Worm (Caenorhabditis elegans) whole organism, young adult: Measurements from ENCODE around the gene arrd-3.

Experiments
- C06A6.2 ChIP-seq: fragments of 200-800 bp; sonication (Bioruptor generic); conservative IDR thresholded peaks from 2 replicates; pipeline ENCODE4 v1.3.6; 2022; ENCODE audit warnings: missing genetic modification characterization, missing compliant biosample characterization
- D2030.7 ChIP-seq: fragments of 200-800 bp; sonication (Bioruptor generic); IDR thresholded peaks from 2 replicates; pipeline ENCODE4 v1.3.6; 2022; ENCODE audit warnings: missing genetic modification reagents, missing genetic modification characterization, missing compliant biosample characterization
- F22D6.2 ChIP-seq: sonication (generic microtip); optimal IDR thresholded peaks from 2 replicates; lab custom pipeline; 2016; ENCODE audit warnings: mild to moderate bottlenecking, missing genetic modification characterization, missing compliant biosample characterization
- F39B2.1 ChIP-seq: fragments of 200-800 bp; sonication (Bioruptor generic); IDR thresholded peaks from 2 replicates; pipeline ENCODE4 v1.3.6; 2022; ENCODE audit warnings: missing genetic modification reagents, missing genetic modification characterization, missing compliant biosample characterization
- F55B11.4 ChIP-seq: sonication (generic microtip); optimal IDR thresholded peaks from 2 replicates; lab custom pipeline; 2016; ENCODE audit warnings: missing compliant biosample characterization, missing genetic modification characterization, borderline replicate concordance; ENCODE audit not compliant: insufficient read depth
- F57C9.4 ChIP-seq: sonication (generic microtip); optimal IDR thresholded peaks from 2 replicates; lab custom pipeline; 2017; ENCODE audit warnings: mild to moderate bottlenecking, missing genetic modification characterization, missing compliant biosample characterization
- T07F8.4 ChIP-seq: sonication (generic microtip); optimal IDR thresholded peaks from 2 replicates; lab custom pipeline; 2016; ENCODE audit warnings: mild to moderate bottlenecking, missing genetic modification characterization, moderate library complexity, missing compliant biosample characterization
- T26A5.8 ChIP-seq: sonication (generic microtip); optimal IDR thresholded peaks from 2 replicates; lab custom pipeline; 2016; ENCODE audit warnings: missing genetic modification characterization, missing compliant biosample characterization
- Y53F4B.3 ChIP-seq: fragments of 200-800 bp; sonication (Bioruptor generic); IDR thresholded peaks from 2 replicates; pipeline ENCODE4 v1.3.6; 2022; ENCODE audit warnings: missing genetic modification reagents, missing genetic modification characterization, missing compliant biosample characterization
- Y67H2A.10 ChIP-seq: fragments of 200-800 bp; sonication (Bioruptor generic); conservative IDR thresholded peaks from 2 replicates; pipeline ENCODE4 v1.3.6; 2022; ENCODE audit warnings: missing genetic modification reagents, missing genetic modification characterization, missing compliant biosample characterization
- Y79H2A.3 ChIP-seq: fragments of 200-800 bp; sonication (Bioruptor generic); conservative IDR thresholded peaks from 2 replicates; pipeline ENCODE4 v1.3.6; 2022; ENCODE audit warnings: missing genetic modification reagents, missing genetic modification characterization, missing compliant biosample characterization
- Y95B8A.8 ChIP-seq: fragments of 200-800 bp; sonication (Bioruptor generic); IDR thresholded peaks from 2 replicates; pipeline ENCODE4 v1.3.6; 2022; ENCODE audit warnings: missing genetic modification reagents, missing genetic modification characterization, missing compliant biosample characterization
- athp-1 ChIP-seq: sonication (generic microtip); optimal IDR thresholded peaks from 2 replicates; lab custom pipeline; 2017; ENCODE audit warnings: mild to moderate bottlenecking, missing genetic modification characterization, missing compliant biosample characterization
- attf-6 ChIP-seq: fragments of 200-800 bp; sonication (Bioruptor generic); IDR thresholded peaks from 2 replicates; pipeline ENCODE4 v1.3.6; 2022; ENCODE audit warnings: missing genetic modification reagents, missing genetic modification characterization, missing compliant biosample characterization
- cebp-2 ChIP-seq: fragments of 200-800 bp; sonication (Bioruptor generic); IDR thresholded peaks from 2 replicates; pipeline ENCODE4 v1.3.6; 2022; ENCODE audit warnings: missing genetic modification characterization, missing compliant biosample characterization
- ceh-40 ChIP-seq: fragments of 200-800 bp; sonication (Bioruptor generic); IDR thresholded peaks from 2 replicates; pipeline ENCODE4 v1.3.6; 2022; ENCODE audit warnings: missing genetic modification characterization, missing compliant biosample characterization
- egl-18 ChIP-seq: fragments of 200-800 bp; sonication (Bioruptor generic); IDR thresholded peaks from 2 replicates; pipeline ENCODE4 v1.3.6; 2022; ENCODE audit warnings: missing genetic modification reagents, missing genetic modification characterization, missing compliant biosample characterization
- egrh-3 ChIP-seq: fragments of 200-800 bp; sonication (Bioruptor generic); IDR thresholded peaks from 2 replicates; pipeline ENCODE4 v1.3.6; 2022; ENCODE audit warnings: missing genetic modification reagents, missing genetic modification characterization, missing compliant biosample characterization
- ekl-4 ChIP-seq: fragments of 200-800 bp; sonication (Bioruptor generic); IDR thresholded peaks from 2 replicates; pipeline ENCODE4 v1.3.6; 2022; ENCODE audit warnings: missing genetic modification reagents, missing genetic modification characterization, missing compliant biosample characterization
- him-1 ChIP-seq: sonication (generic microtip); optimal IDR thresholded peaks from 2 replicates; lab custom pipeline; 2016; ENCODE audit warnings: missing genotype, missing genetic modification reagents, missing genetic modification characterization, missing compliant biosample characterization
- hmg-20 ChIP-seq: fragments of 200-800 bp; sonication (Bioruptor generic); IDR thresholded peaks from 2 replicates; pipeline ENCODE4 v1.3.6; 2022; ENCODE audit warnings: missing genetic modification reagents, missing genetic modification characterization, missing compliant biosample characterization
- hrde-1 ChIP-seq: sonication (generic microtip); optimal IDR thresholded peaks from 2 replicates; lab custom pipeline; 2016; ENCODE audit warnings: missing genetic modification characterization, mild to moderate bottlenecking, missing compliant biosample characterization, moderate library complexity, missing genotype, missing genetic modification reagents, borderline replicate concordance
- madf-10 ChIP-seq: sonication (generic microtip); optimal IDR thresholded peaks from 2 replicates; lab custom pipeline; 2016; ENCODE audit warnings: mild to moderate bottlenecking, missing genetic modification characterization, missing compliant biosample characterization
- mcd-1 ChIP-seq: fragments of 200-800 bp; sonication (Bioruptor generic); IDR thresholded peaks from 2 replicates; pipeline ENCODE4 v1.3.6; 2022; ENCODE audit warnings: missing genetic modification reagents, missing genetic modification characterization, missing compliant biosample characterization
- nhr-120 ChIP-seq: fragments of 200-800 bp; sonication (Bioruptor generic); IDR thresholded peaks from 2 replicates; pipeline ENCODE4 v1.3.6; 2022; ENCODE audit warnings: missing genetic modification characterization, missing compliant biosample characterization
- nhr-80 ChIP-seq: sonication (generic microtip); optimal IDR thresholded peaks from 2 replicates; lab custom pipeline; 2016; ENCODE audit warnings: missing genetic modification characterization, missing compliant biosample characterization
- pbrm-1 ChIP-seq: fragments of 200-800 bp; sonication (Bioruptor generic); IDR thresholded peaks from 2 replicates; pipeline ENCODE4 v1.3.6; 2022; ENCODE audit warnings: missing genetic modification reagents, missing genetic modification characterization, missing compliant biosample characterization
- rec-8 ChIP-seq, 2 experiments: sonication (generic microtip); optimal IDR thresholded peaks; 2 replicates each; lab custom pipeline; 2016; ENCODE audit warnings: mild to moderate bottlenecking in 2 of 2, missing genetic modification characterization in 2 of 2, missing genetic modification reagents in 2 of 2, missing genotype in 2 of 2, missing biosample characterization in 1 of 2, missing compliant biosample characterization in 1 of 2, moderate library complexity in 1 of 2
- sea-2 ChIP-seq: fragments of 200-800 bp; sonication (Bioruptor generic); IDR thresholded peaks from 2 replicates; pipeline ENCODE4 v1.3.6; 2022; ENCODE audit warnings: missing genetic modification characterization, missing compliant biosample characterization
- snpc-3.4 ChIP-seq: sonication (generic microtip); optimal IDR thresholded peaks from 2 replicates; lab custom pipeline; 2017; ENCODE audit warnings: missing genetic modification characterization, mild to moderate bottlenecking, missing compliant biosample characterization, antibody characterized with exemption, moderate library complexity, missing genotype, missing genetic modification reagents
- tbp1 ChIP-seq: fragments of 200-800 bp; sonication (Bioruptor generic); optimal IDR thresholded peaks from 2 replicates; lab custom pipeline; 2018; ENCODE audit warnings: mild to moderate bottlenecking, missing genetic modification characterization, missing compliant biosample characterization
- tbx-9 ChIP-seq: sonication (generic microtip); optimal IDR thresholded peaks from 2 replicates; lab custom pipeline; 2016; ENCODE audit warnings: borderline replicate concordance, missing genetic modification characterization, inconsistent platforms, missing compliant biosample characterization
- unc-130 ChIP-seq: sonication (generic microtip); optimal IDR thresholded peaks from 2 replicates; lab custom pipeline; 2016; ENCODE audit warnings: missing genetic modification reagents, missing genetic modification characterization, missing compliant biosample characterization
- ztf-22 ChIP-seq: fragments of 200-800 bp; sonication (Bioruptor generic); optimal IDR thresholded peaks from 2 replicates; lab custom pipeline; 2018; ENCODE audit warnings: mild to moderate bottlenecking, missing genetic modification characterization, moderate library complexity, missing compliant biosample characterization

arrd-3 gene

DNA sequence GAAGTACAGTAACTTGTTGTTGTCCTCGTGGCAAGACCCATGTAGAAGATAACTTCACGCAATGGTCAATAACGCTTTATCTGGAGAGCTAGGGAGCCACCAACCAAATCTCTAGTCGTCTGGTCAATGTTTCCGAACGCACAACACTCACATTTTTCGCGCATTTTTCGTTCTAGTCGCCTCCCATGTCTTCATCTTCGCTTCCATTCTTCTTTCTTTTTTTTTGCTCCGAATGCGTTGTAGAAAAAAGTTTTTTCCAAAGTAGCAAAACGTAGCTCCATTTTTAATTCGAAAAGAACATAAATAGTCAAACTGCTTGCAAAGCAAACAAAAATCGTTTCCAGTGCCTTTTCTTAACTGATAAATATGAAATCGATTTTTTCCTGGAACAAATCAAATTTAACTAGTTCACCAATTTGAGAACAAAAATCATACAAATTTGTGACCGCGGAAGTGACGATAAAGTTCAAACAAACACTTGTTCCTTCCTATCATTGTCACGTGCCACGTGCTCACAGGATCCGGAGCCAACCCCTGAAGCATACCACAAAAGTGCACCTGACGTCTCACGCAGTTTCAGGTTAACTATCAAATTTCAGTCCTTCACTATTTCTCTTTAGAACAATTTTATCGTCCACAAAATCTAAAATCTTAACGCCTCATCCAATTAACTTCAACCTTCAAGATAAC lies 6.6 kb downstream of the arrd-3 start:
- TF ChIP-seq ekl-4 (GFP tag; lab: Robert Waterston, UW) (no peak), nhr-80 (tag; lab: Kevin White, UChicago) (peak; percentile 28)

DNA sequence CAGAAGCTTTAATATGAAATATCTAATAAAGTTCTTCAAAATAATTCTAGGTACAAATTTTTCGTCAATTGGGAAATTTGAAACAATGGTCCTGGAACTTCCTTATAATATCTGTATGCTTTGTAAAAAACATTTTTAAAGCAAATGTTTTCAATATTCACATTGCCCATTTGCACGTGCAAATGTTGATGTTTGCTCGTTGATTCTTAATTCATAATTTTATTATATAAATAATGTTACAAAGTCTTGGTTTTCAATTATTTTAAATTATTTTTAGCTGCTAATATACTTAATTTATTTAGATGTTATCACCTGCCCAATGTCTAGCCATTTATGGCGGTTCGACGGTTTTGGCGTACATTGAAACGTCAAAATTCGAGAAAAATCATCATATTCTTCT lies 9.6 kb downstream of the arrd-3 start, which contains the start of gene M176.11:
TSS of gene M176.11 (plus strand) at position 301 of the 400 bp plus-strand sequence.
- TF ChIP-seq F57C9.4 (no peak), ztf-22 (GFP tag; lab: Kevin White, UChicago) (no peak), rec-8 (tag; optimal IDR thresholded peaks at IDR 0.05; lab: Kevin White, UChicago) (no peak), attf-6 (no peak), pbrm-1 (GFP tag; lab: Robert Waterston, UW) (no peak), Y67H2A.10 (GFP tag; lab: Robert Waterston, UW) (no peak), C06A6.2 (GFP tag; lab: Robert Waterston, UW) (no peak), T26A5.8 (tag; lab: Kevin White, UChicago) (no peak), tbp1 (GFP tag; lab: Kevin White, UChicago) (no peak), F39B2.1 (no peak), Y53F4B.3 (GFP tag; lab: Robert Waterston, UW) (no peak), him-1 (tag; lab: Kevin White, UChicago) (no peak), unc-130 (no peak), snpc-3.4 (tag; lab: Kevin White, UChicago) (no peak), hrde-1 (tag; lab: Kevin White, UChicago) (no peak), F55B11.4 (tag; lab: Kevin White, UChicago) (no peak), madf-10 (tag; lab: Kevin White, UChicago) (no peak), athp-1 (tag; lab: Kevin White, UChicago) (no peak), hmg-20 (GFP tag; lab: Robert Waterston, UW) (no peak)

- TF ChIP-seq Y95B8A.8 (GFP tag; lab: Robert Waterston, UW) (no peak), cebp-2 (GFP tag; lab: Robert Waterston, UW) (no peak), ceh-40 (no peak), egl-18 (GFP tag; lab: Robert Waterston, UW) (no peak), mcd-1 (GFP tag; lab: Robert Waterston, UW) (no peak)
These were observed 13.7 kb downstream of the arrd-3 start, which contains the start of gene M176.10 for ce11 chrII:9426076-9426475. TSS of gene M176.10 (minus strand) at chrII:9426176.

ce11 chrII:9427644-9428043 lies 15.3 kb downstream of the arrd-3 start, which contains the start of gene M176.5:
TSS of gene M176.5 (minus strand) at chrII:9427744.
- TF ChIP-seq Y79H2A.3 (GFP tag; lab: Robert Waterston, UW) (no peak), D2030.7 (GFP tag; lab: Robert Waterston, UW) (no peak), tbx-9 (tag; lab: Kevin White, UChicago) (no peak)
- TF ChIP-seq, all 124 proteins: peak for 0

- TF ChIP-seq egrh-3 (GFP tag; lab: Robert Waterston, UW) (no peak), sea-2 (GFP tag; lab: Robert Waterston, UW) (no peak), T07F8.4 (tag; lab: Kevin White, UChicago) (no peak), nhr-120 (GFP tag; lab: Robert Waterston, UW) (no peak), F22D6.2 (no peak)
These were observed 18.8 kb downstream of the arrd-3 start for ce11 chrII:9431119-9431518.
